Worm (Caenorhabditis elegans) whole organism, L1 larva: ENCODE results near the gene usp-46.
A peak's percentile ranks its signal among the peaks of the same experiment; 100 is the strongest.

Experiments
- C16A3.4 ChIP-seq: fragments of 150-350 bp; optimal IDR thresholded peaks from 2 replicates; lab custom pipeline; 2014; ENCODE audit warnings: missing biosample characterization, missing genetic modification characterization
- F16B12.6 ChIP-seq: fragments of 150-350 bp; optimal IDR thresholded peaks from 2 replicates; lab custom pipeline; 2014; ENCODE audit warnings: missing biosample characterization, missing genetic modification characterization
- Y116A8C.19 ChIP-seq: sonication (generic microtip); optimal IDR thresholded peaks from 2 replicates; lab custom pipeline; 2016; ENCODE audit warnings: missing compliant biosample characterization, missing genetic modification characterization, borderline replicate concordance
- aly-2 ChIP-seq: fragments of 150-350 bp; optimal IDR thresholded peaks from 2 replicates; lab custom pipeline; 2014; ENCODE audit warnings: missing biosample characterization, missing genetic modification characterization
- ama-1 ChIP-seq: fragments of 150-350 bp; optimal IDR thresholded peaks from 2 replicates; lab custom pipeline; 2014
- blmp-1 ChIP-seq: fragments of 150-350 bp; optimal IDR thresholded peaks from 2 replicates; lab custom pipeline; 2014; ENCODE audit warnings: missing biosample characterization, missing genetic modification characterization
- ceh-63 ChIP-seq: fragments of 200-800 bp; sonication (Bioruptor generic); optimal IDR thresholded peaks from 2 replicates; lab custom pipeline; 2018; ENCODE audit warnings: mild to moderate bottlenecking, missing genetic modification characterization, missing compliant biosample characterization
- ceh-8 ChIP-seq: fragments of 200-800 bp; sonication (Bioruptor generic); optimal IDR thresholded peaks from 2 replicates; lab custom pipeline; 2018; ENCODE audit warnings: mild to moderate bottlenecking, missing genetic modification characterization, moderate library complexity, missing compliant biosample characterization
- ces-1 ChIP-seq: fragments of 150-350 bp; optimal IDR thresholded peaks from 2 replicates; lab custom pipeline; 2014; ENCODE audit warnings: missing biosample characterization, missing genetic modification reagents, missing genetic modification characterization
- dpl-1 ChIP-seq, 3 experiments: fragments of 150-350 bp in 2 of 3; sonication (generic microtip) in 1 of 3; optimal IDR thresholded peaks; 2 replicates each; lab custom pipeline; 2014 to 2017; ENCODE audit warnings: missing biosample characterization in 3 of 3, missing genetic modification characterization in 3 of 3, missing genetic modification reagents in 3 of 3
- dsc-1 ChIP-seq: sonication (generic microtip); optimal IDR thresholded peaks from 2 replicates; lab custom pipeline; 2016; ENCODE audit warnings: mild to moderate bottlenecking, missing genetic modification characterization, missing compliant biosample characterization
- efl-3 ChIP-seq: fragments of 200-800 bp; sonication (Bioruptor generic); optimal IDR thresholded peaks from 2 replicates; lab custom pipeline; 2018; ENCODE audit warnings: mild to moderate bottlenecking, missing genetic modification characterization, missing compliant biosample characterization
- egl-27 ChIP-seq, 2 experiments: fragments of 150-350 bp in 1 of 2; sonication (generic microtip); optimal IDR thresholded peaks; 3 replicates each; lab custom pipeline; 2017 to 2018; ENCODE audit warnings: missing biosample characterization in 2 of 2, missing genetic modification characterization in 2 of 2, missing genetic modification reagents in 2 of 2
- elt-2 ChIP-seq: sonication (generic microtip); optimal IDR thresholded peaks from 2 replicates; lab custom pipeline; 2016; ENCODE audit warnings: missing genetic modification characterization, mild to moderate bottlenecking, inconsistent platforms, missing compliant biosample characterization, missing genetic modification reagents
- elt-3 ChIP-seq, 6 experiments: fragments of 150-350 bp in 1 of 6; sonication (generic microtip); optimal IDR thresholded peaks; 2 replicates each; lab custom pipeline; 2017 to 2018; ENCODE audit warnings: missing biosample characterization in 6 of 6, missing genetic modification characterization in 6 of 6, inconsistent platforms in 1 of 6
- fkh-10 ChIP-seq: sonication (generic microtip); optimal IDR thresholded peaks from 2 replicates; lab custom pipeline; 2017; ENCODE audit warnings: missing biosample characterization, missing genetic modification reagents, missing genetic modification characterization
- fkh-8 ChIP-seq: sonication (generic microtip); optimal IDR thresholded peaks from 2 replicates; lab custom pipeline; 2016; ENCODE audit warnings: mild to moderate bottlenecking, missing genetic modification characterization, missing compliant biosample characterization
- grh-1 ChIP-seq: fragments of 200-800 bp; sonication (Bioruptor generic); IDR thresholded peaks from 2 replicates; pipeline ENCODE4 v1.3.6; 2022; ENCODE audit warnings: missing genetic modification reagents, missing genetic modification characterization, missing compliant biosample characterization
- hlh-17 ChIP-seq: fragments of 200-800 bp; sonication (Bioruptor generic); optimal IDR thresholded peaks from 2 replicates; lab custom pipeline; 2018; ENCODE audit warnings: missing genetic modification characterization, mild to moderate bottlenecking, missing compliant biosample characterization, moderate library complexity, borderline replicate concordance
- hlh-4 ChIP-seq: sonication (generic microtip); optimal IDR thresholded peaks from 2 replicates; lab custom pipeline; 2016; ENCODE audit warnings: mild to moderate bottlenecking, missing genetic modification characterization, missing compliant biosample characterization
- irx-1 ChIP-seq: sonication (generic microtip); optimal IDR thresholded peaks from 2 replicates; lab custom pipeline; 2016; ENCODE audit warnings: missing genetic modification characterization, missing compliant biosample characterization
- jun-1 ChIP-seq: fragments of 150-350 bp; optimal IDR thresholded peaks from 2 replicates; lab custom pipeline; 2014; ENCODE audit warnings: missing biosample characterization, missing genetic modification reagents, missing genetic modification characterization
- lin-13 ChIP-seq: fragments of 150-350 bp; optimal IDR thresholded peaks from 2 replicates; lab custom pipeline; 2014; ENCODE audit warnings: missing biosample characterization, missing genetic modification reagents, missing genetic modification characterization
- lin-15B ChIP-seq: fragments of 150-350 bp; sonication (generic microtip); optimal IDR thresholded peaks from 3 replicates; lab custom pipeline; 2014; ENCODE audit warnings: missing biosample characterization, missing genetic modification characterization
- lin-35 ChIP-seq, 2 experiments: fragments of 150-350 bp; optimal IDR thresholded peaks; 2 replicates each; lab custom pipeline; 2014; ENCODE audit warnings: missing biosample characterization in 2 of 2, missing genetic modification characterization in 2 of 2, missing genetic modification reagents in 2 of 2
- lin-39 ChIP-seq: fragments of 150-350 bp; optimal IDR thresholded peaks from 2 replicates; lab custom pipeline; 2014; ENCODE audit warnings: missing biosample characterization, missing genetic modification reagents, missing genetic modification characterization
- lir-3 ChIP-seq: sonication (generic microtip); optimal IDR thresholded peaks from 2 replicates; lab custom pipeline; 2016; ENCODE audit warnings: mild to moderate bottlenecking, missing genetic modification characterization, moderate library complexity, missing compliant biosample characterization; ENCODE audit not compliant: poor library complexity
- mdl-1 ChIP-seq, 2 experiments: fragments of 150-350 bp; optimal IDR thresholded peaks; 2 replicates each; lab custom pipeline; 2014 to 2017; ENCODE audit warnings: missing biosample characterization in 2 of 2, missing genetic modification characterization in 2 of 2, inconsistent platforms in 1 of 2
- mef-2 ChIP-seq: fragments of 150-350 bp; optimal IDR thresholded peaks from 2 replicates; lab custom pipeline; 2014; ENCODE audit warnings: missing biosample characterization, missing genetic modification characterization
- nhr-11 ChIP-seq: fragments of 150-350 bp; optimal IDR thresholded peaks from 2 replicates; lab custom pipeline; 2014; ENCODE audit warnings: missing biosample characterization, missing genetic modification characterization
- nhr-12 ChIP-seq: sonication (generic microtip); optimal IDR thresholded peaks from 2 replicates; lab custom pipeline; 2017; ENCODE audit warnings: missing biosample characterization, missing genetic modification characterization
- nhr-20 ChIP-seq: sonication (generic microtip); optimal IDR thresholded peaks from 2 replicates; lab custom pipeline; 2016; ENCODE audit warnings: mild to moderate bottlenecking, missing genetic modification characterization, missing compliant biosample characterization
- nhr-47 ChIP-seq: sonication (generic microtip); optimal IDR thresholded peaks from 2 replicates; lab custom pipeline; 2016; ENCODE audit warnings: mild to moderate bottlenecking, missing genetic modification characterization, moderate library complexity, missing compliant biosample characterization
- nhr-76 ChIP-seq: sonication (generic microtip); optimal IDR thresholded peaks from 2 replicates; lab custom pipeline; 2017; ENCODE audit warnings: missing biosample characterization, missing genetic modification characterization
- nhr-84 ChIP-seq: sonication (generic microtip); optimal IDR thresholded peaks from 2 replicates; lab custom pipeline; 2017; ENCODE audit warnings: missing biosample characterization, missing genetic modification characterization
- pag-3 ChIP-seq: sonication (generic microtip); optimal IDR thresholded peaks from 2 replicates; lab custom pipeline; 2017; ENCODE audit warnings: missing genetic modification characterization, mild to moderate bottlenecking, missing compliant biosample characterization, antibody characterized with exemption, borderline replicate concordance; ENCODE audit not compliant: insufficient read depth
- skn-1 ChIP-seq: fragments of 150-350 bp; optimal IDR thresholded peaks from 2 replicates; lab custom pipeline; 2014; ENCODE audit warnings: missing biosample characterization, missing genetic modification characterization
- snpc-4 ChIP-seq: fragments of 150-350 bp; optimal IDR thresholded peaks from 2 replicates; lab custom pipeline; 2014; ENCODE audit warnings: missing biosample characterization, missing genetic modification characterization
- snu-23 ChIP-seq: sonication (generic microtip); optimal IDR thresholded peaks from 2 replicates; lab custom pipeline; 2016; ENCODE audit warnings: missing genetic modification characterization, missing compliant biosample characterization
- sox-4 ChIP-seq: sonication (generic microtip); optimal IDR thresholded peaks from 2 replicates; lab custom pipeline; 2016; ENCODE audit warnings: missing genetic modification characterization, missing compliant biosample characterization
- sptf-1 ChIP-seq: fragments of 150-350 bp; optimal IDR thresholded peaks from 2 replicates; lab custom pipeline; 2014; ENCODE audit warnings: missing biosample characterization, missing genetic modification characterization
- unc-130 ChIP-seq: fragments of 150-350 bp; optimal IDR thresholded peaks from 2 replicates; lab custom pipeline; 2017; ENCODE audit warnings: missing biosample characterization, missing genetic modification characterization, inconsistent platforms
- unc-62 ChIP-seq: fragments of 150-350 bp; optimal IDR thresholded peaks from 2 replicates; lab custom pipeline; 2014; ENCODE audit warnings: missing biosample characterization, missing genetic modification reagents, missing genetic modification characterization
- unc-86 ChIP-seq: sonication (generic microtip); optimal IDR thresholded peaks from 2 replicates; lab custom pipeline; 2016; ENCODE audit warnings: missing genetic modification characterization, missing compliant biosample characterization
- unc-98 ChIP-seq: fragments of 200-800 bp; sonication (Bioruptor generic); IDR thresholded peaks from 2 replicates; pipeline ENCODE4 v1.3.6; 2022; ENCODE audit warnings: missing genetic modification characterization, missing compliant biosample characterization
- xbp-1 ChIP-seq: sonication (generic microtip); optimal IDR thresholded peaks from 2 replicates; lab custom pipeline; 2016; ENCODE audit warnings: missing genetic modification characterization, missing compliant biosample characterization
- zag-1 ChIP-seq: fragments of 150-350 bp; optimal IDR thresholded peaks from 2 replicates; lab custom pipeline; 2014; ENCODE audit warnings: missing biosample characterization, missing genetic modification characterization
- ztf-4 ChIP-seq: fragments of 150-350 bp; optimal IDR thresholded peaks from 2 replicates; lab custom pipeline; 2014; ENCODE audit warnings: missing biosample characterization, missing genetic modification characterization

The usp-46 gene

ce11 chrIII:9808179-9808578 lies 31.8 kb downstream of the usp-46 start, which contains the start of gene gtap-2 (continued):
- peak; percentile 8 to 29 for TF ChIP-seq lin-35 (GFP tag; optimal IDR thresholded peaks at IDR 0.05; lab: Kevin White, UChicago)
- TF ChIP-seq Y116A8C.19: no peak
- no peak for TF ChIP-seq pag-3 (tag; lab: Kevin White, UChicago)
- peak; percentile 38; the same call in 1 of the 2 replicates for TF ChIP-seq unc-98 (GFP tag; lab: Robert Waterston, UW)
- TF ChIP-seq nhr-12 (tag; lab: Kevin White, UChicago): no peak
- no peak for TF ChIP-seq nhr-76 (tag; lab: Kevin White, UChicago)
- peak in 1 of 3 experiments; percentile 37 for TF ChIP-seq dpl-1 (GFP tag; optimal IDR thresholded peaks at IDR 0.05; lab: Kevin White, UChicago)
- no peak for TF ChIP-seq elt-2 (tag; lab: Kevin White, UChicago)
- peak; percentile 12 for TF ChIP-seq nhr-20 (tag; lab: Kevin White, UChicago)
- peak; percentile 14 for TF ChIP-seq dsc-1 (tag; lab: Kevin White, UChicago)

ce11 chrIII:9813146-9813545 lies 36.7 kb downstream of the usp-46 start, which contains the start of gene ZK632.14:
Gene ZK632.14, plus strand, starts transcription at chrIII:9813446.
- TF ChIP-seq mef-2 (tag; lab: Kevin White, UChicago) (no peak), grh-1 (GFP tag; lab: Robert Waterston, UW) (no peak), nhr-76 (tag; lab: Kevin White, UChicago) (no peak), zag-1 (tag; lab: Kevin White, UChicago) (no peak), efl-3 (GFP tag; lab: Kevin White, UChicago) (no peak), ceh-8 (GFP tag; lab: Kevin White, UChicago) (no peak), egl-27 (tag; optimal IDR thresholded peaks at IDR 0.05; lab: Kevin White, UChicago) (no peak), hlh-17 (no peak), unc-130 (tag; lab: Kevin White, UChicago) (no peak), lin-13 (GFP tag; lab: Kevin White, UChicago) (no peak), sptf-1 (tag; lab: Kevin White, UChicago) (no peak), ama-1 (no peak), hlh-4 (no peak), lin-39 (tag; lab: Kevin White, UChicago) (no peak), C16A3.4 (tag; lab: Kevin White, UChicago) (no peak)

- TF ChIP-seq ceh-8 (GFP tag; lab: Kevin White, UChicago) (no peak), sptf-1 (tag; lab: Kevin White, UChicago) (no peak), snu-23 (peak; percentile 39), jun-1 (tag; lab: Kevin White, UChicago) (no peak), sox-4 (tag; lab: Kevin White, UChicago) (no peak), fkh-10 (no peak), ztf-4 (tag; lab: Kevin White, UChicago) (no peak), ama-1 (no peak), elt-3 (tag; optimal IDR thresholded peaks at IDR 0.05; lab: Kevin White, UChicago) (no peak), elt-2 (tag; lab: Kevin White, UChicago) (no peak), aly-2 (no peak), skn-1 (tag; lab: Kevin White, UChicago) (no peak), F16B12.6 (peak; percentile 49), snpc-4 (tag; lab: Kevin White, UChicago) (no peak), nhr-84 (tag; lab: Kevin White, UChicago) (no peak), irx-1 (tag; lab: Kevin White, UChicago) (no peak), egl-27 (tag; optimal IDR thresholded peaks at IDR 0.05; lab: Kevin White, UChicago) (no peak), lin-15B (no peak), hlh-4 (no peak), unc-86 (tag; lab: Kevin White, UChicago) (no peak), unc-62 (GFP tag; lab: Kevin White, UChicago) (no peak), fkh-8 (tag; lab: Kevin White, UChicago) (peak; percentile 36), lir-3 (tag; lab: Kevin White, UChicago) (no peak), hlh-17 (no peak), Y116A8C.19 (no peak), ceh-63 (GFP tag; lab: Kevin White, UChicago) (no peak), blmp-1 (tag; lab: Kevin White, UChicago) (no peak), xbp-1 (tag; lab: Kevin White, UChicago) (no peak), nhr-47 (no peak), dpl-1 (GFP tag; optimal IDR thresholded peaks at IDR 0.05; lab: Kevin White, UChicago) (peak in 1 of 3 experiments; percentile 8), ces-1 (GFP tag; lab: Kevin White, UChicago) (no peak), nhr-11 (tag; lab: Kevin White, UChicago) (no peak), mdl-1 (tag; optimal IDR thresholded peaks at IDR 0.05; lab: Kevin White, UChicago) (no peak)
Observed at ce11 chrIII:9817087-9817612, 40.7 kb downstream of the usp-46 start, which contains the start of gene cnx-1. Gene cnx-1, minus strand, starts transcription at chrIII:9817137.
